Worm (Caenorhabditis elegans) whole organism, L2 larva: ENCODE results near the gene mes-4.

ENCODE experiments used
- R02D3.7 ChIP-seq: fragments of 150-350 bp; optimal IDR thresholded peaks from 2 replicates; lab custom pipeline; 2014; ENCODE audit warnings: missing biosample characterization, missing genetic modification characterization
- Y55F3AM.14 ChIP-seq: fragments of 200-800 bp; sonication (Bioruptor generic); optimal IDR thresholded peaks from 2 replicates; lab custom pipeline; 2018; ENCODE audit warnings: mild to moderate bottlenecking, missing genetic modification characterization, missing compliant biosample characterization
- alr-1 ChIP-seq: fragments of 150-350 bp; optimal IDR thresholded peaks from 2 replicates; lab custom pipeline; 2014; ENCODE audit warnings: missing biosample characterization, missing genetic modification characterization
- aly-2 ChIP-seq: fragments of 150-350 bp; optimal IDR thresholded peaks from 2 replicates; lab custom pipeline; 2014; ENCODE audit warnings: missing biosample characterization, missing genetic modification characterization
- ama-1 ChIP-seq: fragments of 150-350 bp; optimal IDR thresholded peaks from 2 replicates; lab custom pipeline; 2018; ENCODE audit warnings: inconsistent platforms
- ceh-16 ChIP-seq: fragments of 150-350 bp; optimal IDR thresholded peaks from 2 replicates; lab custom pipeline; 2014; ENCODE audit warnings: missing biosample characterization, missing genetic modification characterization
- ceh-82 ChIP-seq: fragments of 150-350 bp; optimal IDR thresholded peaks from 2 replicates; lab custom pipeline; 2014; ENCODE audit warnings: missing biosample characterization, missing genetic modification characterization
- crh-2 ChIP-seq: sonication (generic microtip); optimal IDR thresholded peaks from 2 replicates; lab custom pipeline; 2017; ENCODE audit warnings: missing biosample characterization, missing genetic modification characterization
- dmd-4 ChIP-seq: sonication (generic microtip); optimal IDR thresholded peaks from 2 replicates; lab custom pipeline; 2017; ENCODE audit warnings: missing biosample characterization, missing genetic modification characterization
- egl-27 ChIP-seq: sonication (generic microtip); optimal IDR thresholded peaks from 3 replicates; lab custom pipeline; 2017; ENCODE audit warnings: missing biosample characterization, missing genetic modification reagents, missing genetic modification characterization
- elt-1 ChIP-seq: fragments of 150-350 bp; optimal IDR thresholded peaks from 2 replicates; lab custom pipeline; 2014; ENCODE audit warnings: missing biosample characterization, missing genetic modification characterization
- elt-3 ChIP-seq: sonication (generic microtip); optimal IDR thresholded peaks from 2 replicates; lab custom pipeline; 2017; ENCODE audit warnings: missing biosample characterization, missing genetic modification characterization
- fos-1 ChIP-seq: fragments of 150-350 bp; optimal IDR thresholded peaks from 2 replicates; lab custom pipeline; 2014; ENCODE audit warnings: missing biosample characterization, missing genetic modification characterization
- lin-11 ChIP-seq: fragments of 150-350 bp; sonication (generic microtip); optimal IDR thresholded peaks from 2 replicates; lab custom pipeline; 2014; ENCODE audit warnings: missing biosample characterization, missing genetic modification characterization, inconsistent platforms, mixed read lengths
- lin-13 ChIP-seq: fragments of 150-350 bp; optimal IDR thresholded peaks from 2 replicates; lab custom pipeline; 2014; ENCODE audit warnings: missing biosample characterization, missing genetic modification reagents, missing genetic modification characterization
- lin-39 ChIP-seq: fragments of 150-350 bp; optimal IDR thresholded peaks from 2 replicates; lab custom pipeline; 2014; ENCODE audit warnings: missing biosample characterization, missing genetic modification reagents, missing genetic modification characterization
- lsy-2 ChIP-seq, 2 experiments: fragments of 150-350 bp in 1 of 2; sonication (generic microtip) in 1 of 2; optimal IDR thresholded peaks; 2 replicates each; lab custom pipeline; 2014 to 2017; ENCODE audit warnings: missing biosample characterization in 2 of 2, missing genetic modification characterization in 2 of 2
- mbf-1 ChIP-seq: sonication (generic microtip); optimal IDR thresholded peaks from 2 replicates; lab custom pipeline; 2017; ENCODE audit warnings: missing biosample characterization, missing genetic modification characterization
- mdl-1 ChIP-seq, 2 experiments: fragments of 150-350 bp in 1 of 2; sonication (generic microtip) in 1 of 2; optimal IDR thresholded peaks; 2 replicates each; lab custom pipeline; 2017; ENCODE audit warnings: missing biosample characterization in 2 of 2, missing genetic modification characterization in 2 of 2
- nhr-11 ChIP-seq: fragments of 150-350 bp; optimal IDR thresholded peaks from 2 replicates; lab custom pipeline; 2014; ENCODE audit warnings: missing biosample characterization, missing genetic modification characterization
- nhr-12 ChIP-seq: fragments of 150-350 bp; optimal IDR thresholded peaks from 2 replicates; lab custom pipeline; 2014; ENCODE audit warnings: missing biosample characterization, missing genetic modification characterization
- nhr-21 ChIP-seq: fragments of 150-350 bp; optimal IDR thresholded peaks from 2 replicates; lab custom pipeline; 2014; ENCODE audit warnings: missing biosample characterization, missing genetic modification characterization
- nhr-23 ChIP-seq: fragments of 150-350 bp; optimal IDR thresholded peaks from 2 replicates; lab custom pipeline; 2014; ENCODE audit warnings: missing biosample characterization, missing genetic modification reagents, missing genetic modification characterization
- nhr-237 ChIP-seq: fragments of 150-350 bp; optimal IDR thresholded peaks from 2 replicates; lab custom pipeline; 2014; ENCODE audit warnings: missing biosample characterization, missing genetic modification characterization
- nhr-77 ChIP-seq: fragments of 150-350 bp; optimal IDR thresholded peaks from 2 replicates; lab custom pipeline; 2014; ENCODE audit warnings: missing biosample characterization, missing genetic modification characterization
- peb-1 ChIP-seq: fragments of 150-350 bp; optimal IDR thresholded peaks from 2 replicates; lab custom pipeline; 2014; ENCODE audit warnings: missing biosample characterization, missing genetic modification characterization
- sem-4 ChIP-seq: fragments of 150-350 bp; optimal IDR thresholded peaks from 2 replicates; lab custom pipeline; 2014; ENCODE audit warnings: missing biosample characterization, missing genetic modification reagents, missing genetic modification characterization
- sma-3 ChIP-seq: sonication (generic microtip); optimal IDR thresholded peaks from 2 replicates; lab custom pipeline; 2016; ENCODE audit warnings: missing genetic modification reagents, missing genetic modification characterization, missing compliant biosample characterization
- sma-9 ChIP-seq, 2 experiments: fragments of 150-350 bp in 1 of 2; sonication (generic microtip) in 1 of 2; optimal IDR thresholded peaks; 2 replicates each; lab custom pipeline; 2014 to 2016; ENCODE audit warnings: missing genetic modification characterization in 2 of 2, mild to moderate bottlenecking in 1 of 2, missing biosample characterization in 1 of 2, missing compliant biosample characterization in 1 of 2, missing genetic modification reagents in 1 of 2, moderate library complexity in 1 of 2
- unc-39 ChIP-seq: fragments of 150-350 bp; optimal IDR thresholded peaks from 2 replicates; lab custom pipeline; 2014; ENCODE audit warnings: missing biosample characterization, missing genetic modification characterization
- unc-55 ChIP-seq: fragments of 150-350 bp; sonication (generic microtip); optimal IDR thresholded peaks from 3 replicates; lab custom pipeline; 2014; ENCODE audit warnings: missing biosample characterization, missing genetic modification reagents, missing genetic modification characterization
- unc-62 ChIP-seq: fragments of 150-350 bp; optimal IDR thresholded peaks from 2 replicates; lab custom pipeline; 2014; ENCODE audit warnings: missing biosample characterization, missing genetic modification reagents, missing genetic modification characterization
- zag-1 ChIP-seq: fragments of 150-350 bp; optimal IDR thresholded peaks from 2 replicates; lab custom pipeline; 2014; ENCODE audit warnings: missing biosample characterization, missing genetic modification characterization
- ztf-1 ChIP-seq: fragments of 200-800 bp; sonication (Bioruptor generic); conservative IDR thresholded peaks from 2 replicates; pipeline ENCODE4 v1.3.6; 2022; ENCODE audit warnings: missing genetic modification characterization, missing compliant biosample characterization
- ztf-4 ChIP-seq: fragments of 150-350 bp; optimal IDR thresholded peaks from 2 replicates; lab custom pipeline; 2014; ENCODE audit warnings: missing biosample characterization, missing genetic modification characterization

mes-4 gene

ce11 chrV:13389454-13389853 is 47.9 kb downstream of the mes-4 start (continued):
- TF ChIP-seq alr-1 (tag; lab: Kevin White, UChicago): no peak
- no peak for TF ChIP-seq dmd-4 (tag; lab: Kevin White, UChicago)
- TF ChIP-seq ama-1 (lab: Kevin White, UChicago): no peak
- peak; percentile 68 for TF ChIP-seq ceh-16
- TF ChIP-seq elt-3 (tag; lab: Kevin White, UChicago): no peak
- TF ChIP-seq nhr-77 (tag; lab: Kevin White, UChicago): no peak
- TF ChIP-seq, all 48 proteins: peak for 9

ce11 chrV:13388961-13389360 is 48.4 kb downstream of the mes-4 start:
- TF ChIP-seq zag-1: no peak
- TF ChIP-seq unc-39 (tag; lab: Kevin White, UChicago): no peak
- TF ChIP-seq unc-55 (GFP tag; lab: Kevin White, UChicago): no peak
- no peak for TF ChIP-seq crh-2 (tag; lab: Kevin White, UChicago)
- no peak for TF ChIP-seq nhr-77 (tag; lab: Kevin White, UChicago)
- TF ChIP-seq mbf-1 (tag; lab: Kevin White, UChicago): no peak
- no peak for TF ChIP-seq R02D3.7 (tag; lab: Kevin White, UChicago)
- TF ChIP-seq fos-1 (tag; lab: Kevin White, UChicago): no peak
- TF ChIP-seq ztf-1 (GFP tag; lab: Robert Waterston, UW): no peak
- TF ChIP-seq aly-2 (tag; lab: Kevin White, UChicago): no peak
- TF ChIP-seq egl-27 (tag; lab: Kevin White, UChicago): no peak
- no peak for TF ChIP-seq unc-62 (GFP tag; lab: Kevin White, UChicago)
- TF ChIP-seq nhr-11: no peak
- no peak for TF ChIP-seq ceh-82 (tag; lab: Kevin White, UChicago)
- no peak for TF ChIP-seq nhr-12
- TF ChIP-seq sma-3 (GFP tag; lab: Kevin White, UChicago): no peak
- no peak for TF ChIP-seq ztf-4
- TF ChIP-seq mdl-1 (tag; optimal IDR thresholded peaks at IDR 0.05; lab: Kevin White, UChicago): no peak

- TF ChIP-seq lin-39 (no peak), mdl-1 (tag; optimal IDR thresholded peaks at IDR 0.05; lab: Kevin White, UChicago) (no peak), nhr-11 (no peak), mbf-1 (tag; lab: Kevin White, UChicago) (no peak), lsy-2 (tag; optimal IDR thresholded peaks at IDR 0.05; lab: Kevin White, UChicago) (no peak), dmd-4 (tag; lab: Kevin White, UChicago) (no peak), alr-1 (tag; lab: Kevin White, UChicago) (no peak), elt-1 (tag; lab: Kevin White, UChicago) (no peak), sma-9 (GFP tag; optimal IDR thresholded peaks at IDR 0.05; lab: Kevin White, UChicago) (no peak), sma-9 (tag; optimal IDR thresholded peaks at IDR 0.05; lab: Kevin White, UChicago) (no peak), lin-13 (GFP tag; lab: Kevin White, UChicago) (no peak), nhr-237 (tag; lab: Kevin White, UChicago) (no peak), aly-2 (tag; lab: Kevin White, UChicago) (no peak), lin-11 (tag; lab: Kevin White, UChicago) (no peak), sem-4 (tag; lab: Kevin White, UChicago) (no peak), nhr-23 (tag; lab: Kevin White, UChicago) (no peak), elt-3 (tag; lab: Kevin White, UChicago) (no peak), Y55F3AM.14 (GFP tag; lab: Kevin White, UChicago) (no peak), R02D3.7 (tag; lab: Kevin White, UChicago) (no peak)
Observed at ce11 chrV:13387472-13387871, 49.9 kb downstream of the mes-4 start.

ce11 chrV:13385798-13386197 is 51.5 kb downstream of the mes-4 start, which contains the start of gene gcy-34:
TSS of gene gcy-34 (minus strand) at chrV:13385898.
- TF ChIP-seq nhr-21 (tag; lab: Kevin White, UChicago) (no peak), unc-55 (GFP tag; lab: Kevin White, UChicago) (no peak), peb-1 (tag; lab: Kevin White, UChicago) (no peak), aly-2 (tag; lab: Kevin White, UChicago) (no peak)
- TF ChIP-seq, all 48 proteins: peak for 0
